Worm (Caenorhabditis elegans): ENCODE measurements around the gene cdr-3.

DNA sequence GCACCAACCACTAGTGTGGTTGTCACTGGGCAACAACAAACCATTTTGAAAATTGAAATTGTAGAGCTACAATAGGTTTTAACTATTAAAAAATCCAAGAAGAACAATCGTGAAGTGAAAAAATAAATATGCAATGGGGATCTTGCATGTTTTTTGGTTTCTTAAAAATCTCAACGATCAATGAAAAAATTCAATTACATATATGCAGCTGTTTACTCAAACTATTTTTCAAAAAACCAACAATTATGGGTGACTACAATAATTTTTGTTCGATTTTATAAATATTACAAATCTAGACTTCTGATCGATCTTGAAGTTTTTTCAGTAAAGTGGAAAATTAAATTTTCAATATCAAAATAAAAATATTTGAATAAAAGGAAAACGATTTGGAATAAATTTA is 8.7 kb downstream of the cdr-3 start, which contains the start of gene cdr-4:
- TF ChIP-seq elt-2 (tag; optimal IDR thresholded peaks at IDR 0.05) = no peak
- TF ChIP-seq C08G9.2 (tag; optimal IDR thresholded peaks at IDR 0.05) = no peak
- no peak for TF ChIP-seq dmd-4 (tag; optimal IDR thresholded peaks at IDR 0.05; ENCODE audit: borderline replicate concordance)
- TF ChIP-seq nhr-11 (tag; optimal IDR thresholded peaks at IDR 0.05) = no peak
- TF ChIP-seq pqm-1 (tag; optimal IDR thresholded peaks at IDR 0.05) = no peak
